Worm (Caenorhabditis elegans) whole organism, L1 larva: ENCODE measurements around the gene F49C12.1.

Experiments used
- C04F5.9 ChIP-seq: sonication (generic microtip); optimal IDR thresholded peaks from 2 replicates; lab custom pipeline; 2016; ENCODE audit warnings: missing genetic modification characterization, missing compliant biosample characterization
- F16B12.6 ChIP-seq: fragments of 150-350 bp; optimal IDR thresholded peaks from 2 replicates; lab custom pipeline; 2014; ENCODE audit warnings: missing biosample characterization, missing genetic modification characterization
- Y116A8C.19 ChIP-seq: sonication (generic microtip); optimal IDR thresholded peaks from 2 replicates; lab custom pipeline; 2016; ENCODE audit warnings: missing compliant biosample characterization, missing genetic modification characterization, borderline replicate concordance
- aha-1 ChIP-seq: fragments of 150-350 bp; optimal IDR thresholded peaks from 2 replicates; lab custom pipeline; 2014; ENCODE audit warnings: missing biosample characterization, missing genetic modification characterization
- alr-1 ChIP-seq: fragments of 200-800 bp; sonication (Bioruptor generic); optimal IDR thresholded peaks from 2 replicates; lab custom pipeline; 2018; ENCODE audit warnings: borderline replicate concordance, mild to moderate bottlenecking, missing genetic modification characterization, missing compliant biosample characterization
- aly-2 ChIP-seq: fragments of 150-350 bp; optimal IDR thresholded peaks from 2 replicates; lab custom pipeline; 2014; ENCODE audit warnings: missing biosample characterization, missing genetic modification characterization
- ama-1 ChIP-seq: fragments of 150-350 bp; optimal IDR thresholded peaks from 2 replicates; lab custom pipeline; 2014
- ceh-88 ChIP-seq: fragments of 200-800 bp; sonication (Bioruptor generic); IDR thresholded peaks from 2 replicates; pipeline ENCODE4 v1.3.6; 2022; ENCODE audit warnings: missing genetic modification characterization, missing compliant biosample characterization
- dsc-1 ChIP-seq: sonication (generic microtip); optimal IDR thresholded peaks from 2 replicates; lab custom pipeline; 2016; ENCODE audit warnings: mild to moderate bottlenecking, missing genetic modification characterization, missing compliant biosample characterization
- efl-1 ChIP-seq, 4 experiments: fragments of 150-350 bp; optimal IDR thresholded peaks in 3 of 4; peaks in 1 of 4; 1 replicate in 1 of 4; 2 replicates in 3 of 4; lab custom pipeline; 2014; ENCODE audit warnings: missing biosample characterization in 2 of 4, missing genetic modification characterization in 2 of 4, missing genetic modification reagents in 2 of 4
- efl-3 ChIP-seq: fragments of 200-800 bp; sonication (Bioruptor generic); optimal IDR thresholded peaks from 2 replicates; lab custom pipeline; 2018; ENCODE audit warnings: mild to moderate bottlenecking, missing genetic modification characterization, missing compliant biosample characterization
- egl-13 ChIP-seq: sonication (generic microtip); optimal IDR thresholded peaks from 2 replicates; lab custom pipeline; 2016; ENCODE audit warnings: missing genotype, missing genetic modification reagents, missing genetic modification characterization, missing compliant biosample characterization
- elt-2 ChIP-seq: sonication (generic microtip); optimal IDR thresholded peaks from 2 replicates; lab custom pipeline; 2016; ENCODE audit warnings: missing genetic modification characterization, mild to moderate bottlenecking, inconsistent platforms, missing compliant biosample characterization, missing genetic modification reagents
- fkh-10 ChIP-seq: sonication (generic microtip); optimal IDR thresholded peaks from 2 replicates; lab custom pipeline; 2017; ENCODE audit warnings: missing biosample characterization, missing genetic modification reagents, missing genetic modification characterization
- fos-1 ChIP-seq: fragments of 150-350 bp; optimal IDR thresholded peaks from 2 replicates; lab custom pipeline; 2014; ENCODE audit warnings: missing biosample characterization, missing genetic modification characterization
- hlh-17 ChIP-seq: fragments of 200-800 bp; sonication (Bioruptor generic); optimal IDR thresholded peaks from 2 replicates; lab custom pipeline; 2018; ENCODE audit warnings: missing genetic modification characterization, mild to moderate bottlenecking, missing compliant biosample characterization, moderate library complexity, borderline replicate concordance
- hpl-2 ChIP-seq: fragments of 150-350 bp; optimal IDR thresholded peaks from 2 replicates; lab custom pipeline; 2014; ENCODE audit warnings: missing biosample characterization, missing genetic modification reagents, missing genetic modification characterization
- isw-1 ChIP-seq: fragments of 200-800 bp; sonication (Bioruptor generic); IDR thresholded peaks from 2 replicates; pipeline ENCODE4 v1.3.6; 2022; ENCODE audit warnings: missing genetic modification characterization, missing compliant biosample characterization
- lin-13 ChIP-seq: fragments of 150-350 bp; optimal IDR thresholded peaks from 2 replicates; lab custom pipeline; 2014; ENCODE audit warnings: missing biosample characterization, missing genetic modification reagents, missing genetic modification characterization
- lin-14 ChIP-seq: fragments of 200-800 bp; sonication (Bioruptor generic); optimal IDR thresholded peaks from 2 replicates; lab custom pipeline; 2018; ENCODE audit warnings: mild to moderate bottlenecking, missing genetic modification characterization, moderate library complexity, missing compliant biosample characterization
- lin-35 ChIP-seq, 2 experiments: fragments of 150-350 bp; optimal IDR thresholded peaks; 2 replicates each; lab custom pipeline; 2014; ENCODE audit warnings: missing biosample characterization in 2 of 2, missing genetic modification characterization in 2 of 2, missing genetic modification reagents in 2 of 2
- lir-3 ChIP-seq: sonication (generic microtip); optimal IDR thresholded peaks from 2 replicates; lab custom pipeline; 2016; ENCODE audit warnings: mild to moderate bottlenecking, missing genetic modification characterization, moderate library complexity, missing compliant biosample characterization; ENCODE audit not compliant: poor library complexity
- lsy-2 ChIP-seq, 2 experiments: fragments of 150-350 bp; optimal IDR thresholded peaks; 2 replicates each; lab custom pipeline; 2014; ENCODE audit warnings: missing biosample characterization in 2 of 2, missing genetic modification characterization in 2 of 2
- mep-1 ChIP-seq: fragments of 150-350 bp; optimal IDR thresholded peaks from 2 replicates; lab custom pipeline; 2014; ENCODE audit warnings: missing biosample characterization, missing genetic modification characterization
- nhr-11 ChIP-seq: fragments of 150-350 bp; optimal IDR thresholded peaks from 2 replicates; lab custom pipeline; 2014; ENCODE audit warnings: missing biosample characterization, missing genetic modification characterization
- nhr-20 ChIP-seq: sonication (generic microtip); optimal IDR thresholded peaks from 2 replicates; lab custom pipeline; 2016; ENCODE audit warnings: mild to moderate bottlenecking, missing genetic modification characterization, missing compliant biosample characterization
- nhr-237 ChIP-seq: fragments of 150-350 bp; optimal IDR thresholded peaks from 2 replicates; lab custom pipeline; 2014; ENCODE audit warnings: missing biosample characterization, missing genetic modification characterization
- nhr-28 ChIP-seq: fragments of 150-350 bp; optimal IDR thresholded peaks from 2 replicates; lab custom pipeline; 2014; ENCODE audit warnings: missing biosample characterization, missing genetic modification characterization
- nhr-71 ChIP-seq: sonication (generic microtip); optimal IDR thresholded peaks from 2 replicates; lab custom pipeline; 2016; ENCODE audit warnings: mild to moderate bottlenecking, missing genetic modification characterization, moderate library complexity, missing compliant biosample characterization
- nhr-76 ChIP-seq: sonication (generic microtip); optimal IDR thresholded peaks from 2 replicates; lab custom pipeline; 2017; ENCODE audit warnings: missing biosample characterization, missing genetic modification characterization
- nhr-85 ChIP-seq: sonication (generic microtip); peaks from one replicate; lab custom pipeline; 2016; ENCODE audit warnings: missing genetic modification characterization, inconsistent platforms, missing compliant biosample characterization
- nhr-90 ChIP-seq: sonication (generic microtip); optimal IDR thresholded peaks from 2 replicates; lab custom pipeline; 2016; ENCODE audit warnings: mild to moderate bottlenecking, missing genetic modification characterization, missing compliant biosample characterization; ENCODE audit not compliant: poor library complexity
- pag-3 ChIP-seq: sonication (generic microtip); optimal IDR thresholded peaks from 2 replicates; lab custom pipeline; 2017; ENCODE audit warnings: missing genetic modification characterization, mild to moderate bottlenecking, missing compliant biosample characterization, antibody characterized with exemption, borderline replicate concordance; ENCODE audit not compliant: insufficient read depth
- pax-3 ChIP-seq: fragments of 200-800 bp; sonication (Bioruptor generic); optimal IDR thresholded peaks from 2 replicates; lab custom pipeline; 2018; ENCODE audit warnings: mild to moderate bottlenecking, missing genetic modification characterization, moderate library complexity, missing compliant biosample characterization
- pqm-1 ChIP-seq: sonication (generic microtip); optimal IDR thresholded peaks from 3 replicates; lab custom pipeline; 2017; ENCODE audit warnings: missing biosample characterization, missing genetic modification characterization
- rnt-1 ChIP-seq: sonication (generic microtip); optimal IDR thresholded peaks from 2 replicates; lab custom pipeline; 2016; ENCODE audit warnings: mild to moderate bottlenecking, missing genetic modification characterization, moderate library complexity, missing compliant biosample characterization
- snpc-4 ChIP-seq: fragments of 150-350 bp; optimal IDR thresholded peaks from 2 replicates; lab custom pipeline; 2014; ENCODE audit warnings: missing biosample characterization, missing genetic modification characterization
- sptf-1 ChIP-seq: fragments of 150-350 bp; optimal IDR thresholded peaks from 2 replicates; lab custom pipeline; 2014; ENCODE audit warnings: missing biosample characterization, missing genetic modification characterization
- sup-37 ChIP-seq: fragments of 200-800 bp; sonication (Bioruptor generic); optimal IDR thresholded peaks from 2 replicates; lab custom pipeline; 2018; ENCODE audit warnings: mild to moderate bottlenecking, missing genetic modification characterization, missing compliant biosample characterization
- tbx-2 ChIP-seq: sonication (generic microtip); optimal IDR thresholded peaks from 2 replicates; lab custom pipeline; 2016; ENCODE audit warnings: missing genetic modification characterization, missing compliant biosample characterization
- unc-30 ChIP-seq: sonication (generic microtip); optimal IDR thresholded peaks from 2 replicates; lab custom pipeline; 2017; ENCODE audit warnings: missing biosample characterization, missing genetic modification characterization
- vab-15 ChIP-seq: sonication (generic microtip); optimal IDR thresholded peaks from 2 replicates; lab custom pipeline; 2017; ENCODE audit warnings: missing genotype, mild to moderate bottlenecking, missing genetic modification characterization, missing compliant biosample characterization
- zip-4 ChIP-seq: fragments of 200-800 bp; sonication (Bioruptor generic); optimal IDR thresholded peaks from 2 replicates; lab custom pipeline; 2018; ENCODE audit warnings: mild to moderate bottlenecking, missing genetic modification characterization, moderate library complexity, missing compliant biosample characterization

F49C12.1 gene

DNA sequence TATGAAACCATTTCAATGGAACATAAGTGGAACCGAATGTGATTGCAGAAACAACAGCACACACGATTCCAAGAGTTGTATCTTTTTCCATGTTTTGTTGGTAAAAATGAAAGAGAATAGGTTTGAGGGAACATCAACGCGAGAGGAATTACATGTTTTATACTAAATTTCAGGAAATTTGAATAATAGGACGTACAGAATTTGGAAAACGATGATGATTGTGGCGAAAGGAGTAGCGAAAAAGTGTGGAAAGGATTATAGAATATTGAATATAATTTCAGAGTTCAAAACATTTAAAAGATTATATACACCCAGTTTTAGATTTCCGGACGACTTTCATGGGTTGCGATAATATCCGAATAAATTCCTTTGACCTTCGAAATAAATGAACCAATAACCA lies 12.8 kb upstream of the F49C12.1 start, which contains the start of gene F49C12.6:
F49C12.6 (minus strand) TSS at position 101 of the 400 bp plus-strand sequence.
- TF ChIP-seq pag-3 (no peak), lin-13 (GFP tag; lab: Kevin White, UChicago) (no peak), efl-1 (optimal IDR thresholded peaks at IDR 0.05; lab: Kevin White, UChicago) (no peak), efl-1 (GFP tag; optimal IDR thresholded peaks at IDR 0.05 in 1 of 2; lab: Kevin White, UChicago) (no peak), nhr-11 (tag; lab: Kevin White, UChicago) (no peak), lsy-2 (tag; optimal IDR thresholded peaks at IDR 0.05; lab: Kevin White, UChicago) (no peak), pax-3 (tag; lab: Kevin White, UChicago) (no peak), fkh-10 (GFP tag; lab: Kevin White, UChicago) (no peak)

DNA sequence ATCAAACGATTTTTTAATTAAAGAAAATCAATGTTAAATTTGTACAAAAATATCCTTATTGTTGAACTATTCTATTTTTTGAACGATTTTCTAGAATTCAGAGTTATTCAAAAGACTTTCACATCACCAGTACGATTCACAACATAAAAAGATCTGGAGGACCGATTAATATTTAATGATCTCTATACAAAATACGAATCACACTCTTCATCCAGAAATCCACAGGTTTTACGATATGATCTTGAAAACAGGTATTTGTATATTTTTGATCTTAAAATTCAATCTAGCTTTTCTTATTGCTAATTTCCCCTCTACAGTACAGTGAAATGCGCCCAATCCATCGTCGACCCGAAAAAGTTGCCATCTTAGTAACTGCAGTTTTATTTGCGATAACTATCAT lies 8.5 kb upstream of the F49C12.1 start, which contains the start of gene F49C12.5:
F49C12.5 (plus strand) TSS at position 301 of the 400 bp plus-strand sequence.
- TF ChIP-seq lin-35 (GFP tag; optimal IDR thresholded peaks at IDR 0.05; lab: Kevin White, UChicago) (no peak), F16B12.6 (tag; lab: Kevin White, UChicago) (no peak), sptf-1 (tag; lab: Kevin White, UChicago) (no peak), dsc-1 (tag; lab: Kevin White, UChicago) (no peak), vab-15 (no peak), unc-30 (tag; lab: Kevin White, UChicago) (no peak), aha-1 (no peak), isw-1 (GFP tag; lab: Robert Waterston, UW) (no peak), tbx-2 (no peak), elt-2 (tag; lab: Kevin White, UChicago) (no peak), hlh-17 (GFP tag; lab: Kevin White, UChicago) (no peak), egl-13 (tag; lab: Kevin White, UChicago) (no peak)

DNA sequence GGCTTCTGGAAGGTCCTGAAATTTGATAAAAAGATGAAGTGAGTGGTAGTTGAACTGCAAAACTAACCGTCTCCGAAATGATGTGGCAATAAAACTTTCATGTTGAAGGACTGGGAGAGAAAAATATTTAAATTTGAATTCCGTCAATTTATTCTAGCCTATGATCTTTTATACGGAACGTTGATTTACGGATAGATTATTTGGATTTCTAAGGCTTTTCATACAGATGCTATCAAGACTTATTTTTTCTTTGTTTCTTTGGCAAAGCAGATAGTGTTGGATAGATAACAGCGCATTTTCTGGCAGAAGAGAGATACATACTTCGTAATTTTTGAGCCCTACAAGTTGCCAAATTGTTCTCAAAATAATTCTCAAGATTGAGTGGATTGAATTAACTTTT lies 7.8 kb upstream of the F49C12.1 start, which contains the start of gene F49C12.4:
F49C12.4 (minus strand) TSS at position 101 of the 400 bp plus-strand sequence.
- TF ChIP-seq lir-3 (tag; lab: Kevin White, UChicago) (no peak), lin-13 (GFP tag; lab: Kevin White, UChicago) (no peak), aly-2 (tag; lab: Kevin White, UChicago) (no peak), fos-1 (tag; lab: Kevin White, UChicago) (no peak)

ce11 chrIV:9300127-9300526 lies 4.0 kb upstream of the F49C12.1 start, which contains the start of gene F49C12.3:
F49C12.3 (plus strand) TSS chrIV:9300427.
- TF ChIP-seq tbx-2, result no peak
- no peak for TF ChIP-seq isw-1 (GFP tag; lab: Robert Waterston, UW)
- no peak for TF ChIP-seq lin-13 (GFP tag; lab: Kevin White, UChicago)
- no peak for TF ChIP-seq nhr-28 (tag; lab: Kevin White, UChicago)
- no peak for TF ChIP-seq nhr-20
- no peak for TF ChIP-seq ceh-88 (GFP tag; lab: Robert Waterston, UW)
- TF ChIP-seq nhr-85 (tag; lab: Kevin White, UChicago), result no peak
- TF ChIP-seq Y116A8C.19 (tag; lab: Kevin White, UChicago), result no peak
- TF ChIP-seq nhr-71, result no peak
- no peak for TF ChIP-seq fos-1 (tag; lab: Kevin White, UChicago)
- no peak for TF ChIP-seq nhr-76
- no peak for TF ChIP-seq mep-1
- TF ChIP-seq snpc-4 (tag; lab: Kevin White, UChicago), result no peak
- TF ChIP-seq fkh-10 (GFP tag; lab: Kevin White, UChicago), result no peak
- no peak for TF ChIP-seq C04F5.9 (tag; lab: Kevin White, UChicago)
- no peak for TF ChIP-seq lir-3 (tag; lab: Kevin White, UChicago)
- TF ChIP-seq dsc-1 (tag; lab: Kevin White, UChicago), result no peak
- TF ChIP-seq nhr-237 (tag; lab: Kevin White, UChicago), result no peak

- TF ChIP-seq lin-14 (GFP tag; lab: Kevin White, UChicago), result no peak
- TF ChIP-seq rnt-1 (tag; lab: Kevin White, UChicago), result no peak
- no peak for TF ChIP-seq zip-4 (GFP tag; lab: Kevin White, UChicago)
- no peak for TF ChIP-seq nhr-90
- TF ChIP-seq sup-37, result no peak
- TF ChIP-seq efl-3 (GFP tag; lab: Kevin White, UChicago), result no peak
- no peak for TF ChIP-seq alr-1 (tag; lab: Kevin White, UChicago)
- no peak for TF ChIP-seq ama-1 (lab: Kevin White, UChicago)
- TF ChIP-seq snpc-4 (tag; lab: Kevin White, UChicago), result no peak
- no peak for TF ChIP-seq aha-1
- no peak for TF ChIP-seq hpl-2 (GFP tag; lab: Kevin White, UChicago)
- TF ChIP-seq nhr-28 (tag; lab: Kevin White, UChicago), result no peak
- TF ChIP-seq pqm-1 (tag; lab: Kevin White, UChicago), result no peak
These were observed 3.0 kb upstream of the F49C12.1 start, which contains the start of gene F49C12.2 for ce11 chrIV:9299145-9299544. F49C12.2 (minus strand) TSS chrIV:9299245.
